Worm (Caenorhabditis elegans): ENCODE results near the gene nhr-88.

- TF ChIP-seq tab-1 (GFP tag; IDR thresholded peaks at IDR 0.05) (no peak), med-1 (GFP tag; optimal IDR thresholded peaks at IDR 0.05; ENCODE audit: insufficient read depth) (no peak), ztf-29 (GFP tag; IDR thresholded peaks at IDR 0.05) (no peak), klf-2 (GFP tag; conservative IDR thresholded peaks at IDR 0.05) (no peak), T22C8.4 (GFP tag; IDR thresholded peaks at IDR 0.05) (no peak), ztf-23 (GFP tag; IDR thresholded peaks at IDR 0.05) (no peak)
These were observed 18.1 kb upstream of the nhr-88 start, which contains the start of gene srw-60 for ce11 chrII:2958308-2958707.
